Fruit fly (Drosophila melanogaster): ENCODE results near the gene CG7582.

dm6 chr3R:29692009-29692641 is 10.0 kb upstream of the CG7582 start, which contains the start of gene dmrt99B:
- no peak for TF ChIP-seq pan (optimal IDR thresholded peaks at IDR 0.05)
- TF ChIP-seq usp (GFP tag; optimal IDR thresholded peaks at IDR 0.05), result no peak
- no peak for TF ChIP-seq EcR (GFP tag; optimal IDR thresholded peaks at IDR 0.05)
- TF ChIP-seq CG8478 (optimal IDR thresholded peaks at IDR 0.05), result no peak
- TF ChIP-seq psq (optimal IDR thresholded peaks at IDR 0.05), result no peak

Measured in whole organism.